Fruit fly (Drosophila melanogaster) whole organism, prepupa: ENCODE data around the gene CG12516.
A peak's percentile ranks its signal among the peaks of the same experiment; 100 is the strongest.

Experiments used
- Blimp-1 ChIP-seq: fragments of 200-800 bp; sonication (Bioruptor generic); optimal IDR thresholded peaks from 3 replicates; lab custom pipeline; 2017; ENCODE audit warnings: missing biosample characterization, missing genetic modification characterization, mild to moderate bottlenecking, moderate library complexity, missing genetic modification reagents
- CG10631 ChIP-seq: fragments of 200-800 bp; sonication (Bioruptor generic); optimal IDR thresholded peaks from 2 replicates; lab custom pipeline; 2016; ENCODE audit warnings: missing biosample characterization, missing genetic modification characterization
- CG10669 ChIP-seq: fragments of 200-800 bp; sonication (Bioruptor generic); optimal IDR thresholded peaks from 3 replicates; lab custom pipeline; 2018; ENCODE audit warnings: missing biosample characterization, mild to moderate bottlenecking, missing genetic modification characterization, moderate library complexity
- CG11294 ChIP-seq: fragments of 200-800 bp; sonication (Bioruptor generic); IDR thresholded peaks from 2 replicates; pipeline ENCODE4 v1.3.6; 2022; ENCODE audit warnings: missing biosample characterization, missing genetic modification characterization
- CG11762 ChIP-seq: fragments of 200-800 bp; sonication (Bioruptor generic); optimal IDR thresholded peaks from 3 replicates; lab custom pipeline; 2016; ENCODE audit warnings: missing biosample characterization, missing genetic modification characterization; ENCODE audit not compliant: insufficient read depth
- CG11902 ChIP-seq: fragments of 200-800 bp; sonication (Bioruptor generic); optimal IDR thresholded peaks from 3 replicates; lab custom pipeline; 2016; ENCODE audit warnings: missing biosample characterization, missing genetic modification characterization
- CG15336 ChIP-seq: fragments of 200-800 bp; sonication (Bioruptor generic); IDR thresholded peaks from 2 replicates; pipeline ENCODE4 v1.3.6; 2022; ENCODE audit warnings: missing biosample characterization, missing genetic modification characterization
- CG16779 ChIP-seq: fragments of 200-800 bp; sonication (Bioruptor generic); optimal IDR thresholded peaks from 3 replicates; lab custom pipeline; 2017; ENCODE audit warnings: missing biosample characterization, mild to moderate bottlenecking, missing genetic modification characterization
- CG3032 ChIP-seq: fragments of 200-800 bp; optimal IDR thresholded peaks from 2 replicates; lab custom pipeline; 2019; ENCODE audit warnings: missing biosample characterization, mild to moderate bottlenecking, missing genetic modification characterization, moderate library complexity
- CG31627 ChIP-seq: fragments of 200-800 bp; sonication (Bioruptor generic); optimal IDR thresholded peaks from 3 replicates; lab custom pipeline; 2016; ENCODE audit warnings: missing biosample characterization, missing genetic modification characterization
- CG32006 ChIP-seq: fragments of 200-800 bp; sonication (Bioruptor generic); optimal IDR thresholded peaks from 3 replicates; lab custom pipeline; 2017; ENCODE audit warnings: missing biosample characterization, mild to moderate bottlenecking, missing genetic modification characterization
- CG34406 ChIP-seq: fragments of 200-800 bp; sonication (Bioruptor generic); optimal IDR thresholded peaks from 3 replicates; lab custom pipeline; 2016; ENCODE audit warnings: missing biosample characterization, missing genetic modification characterization
- CG3919 ChIP-seq: fragments of 200-800 bp; sonication (Bioruptor generic); optimal IDR thresholded peaks from 3 replicates; lab custom pipeline; 2016; ENCODE audit warnings: missing biosample characterization, missing genetic modification characterization
- CG4318 ChIP-seq: fragments of 200-800 bp; sonication (Bioruptor generic); optimal IDR thresholded peaks from 3 replicates; lab custom pipeline; 2017; ENCODE audit warnings: missing biosample characterization, mild to moderate bottlenecking, missing genetic modification characterization
- CG6163 ChIP-seq: fragments of 200-800 bp; sonication (Bioruptor generic); IDR thresholded peaks from 3 replicates; pipeline ENCODE4 v1.3.6; 2022; ENCODE audit warnings: missing biosample characterization, missing genetic modification characterization
- CG6276 ChIP-seq: fragments of 200-800 bp; sonication (Bioruptor generic); optimal IDR thresholded peaks from 2 replicates; lab custom pipeline; 2017; ENCODE audit warnings: missing biosample characterization, mild to moderate bottlenecking, missing genetic modification characterization
- CG6792 ChIP-seq: fragments of 200-800 bp; sonication (Bioruptor generic); optimal IDR thresholded peaks from 3 replicates; lab custom pipeline; 2016; ENCODE audit warnings: missing biosample characterization, missing genetic modification characterization
- CG6808 ChIP-seq: fragments of 200-800 bp; sonication (Bioruptor generic); optimal IDR thresholded peaks from 3 replicates; lab custom pipeline; 2017; ENCODE audit warnings: missing biosample characterization, missing genetic modification characterization, mild to moderate bottlenecking, moderate library complexity, missing genetic modification reagents
- CG6854 ChIP-seq: fragments of 200-800 bp; sonication (Bioruptor generic); optimal IDR thresholded peaks from 2 replicates; lab custom pipeline; 2017; ENCODE audit warnings: missing biosample characterization, mild to moderate bottlenecking, missing genetic modification characterization
- CG8119 ChIP-seq: fragments of 200-800 bp; sonication (Bioruptor generic); IDR thresholded peaks from 3 replicates; pipeline ENCODE4 v1.3.6; 2022; ENCODE audit warnings: missing biosample characterization, missing genetic modification characterization
- CG9139 ChIP-seq: fragments of 200-800 bp; sonication (Bioruptor generic); optimal IDR thresholded peaks from 3 replicates; lab custom pipeline; 2017; ENCODE audit warnings: missing biosample characterization, mild to moderate bottlenecking, missing genetic modification characterization
- Eip75B ChIP-seq: fragments of 200-800 bp; sonication (Bioruptor generic); optimal IDR thresholded peaks from 3 replicates; lab custom pipeline; 2016; ENCODE audit warnings: missing biosample characterization, missing genetic modification characterization
- Eip78C ChIP-seq: fragments of 200-800 bp; sonication (Bioruptor generic); peaks from one replicate; lab custom pipeline; 2016; ENCODE audit warnings: missing biosample characterization, missing genetic modification characterization
- Eip93F ChIP-seq: fragments of 200-800 bp; sonication (Bioruptor generic); optimal IDR thresholded peaks from 2 replicates; lab custom pipeline; 2016; ENCODE audit warnings: missing biosample characterization, mild to moderate bottlenecking, missing genetic modification characterization
- Ets96B ChIP-seq: fragments of 200-800 bp; optimal IDR thresholded peaks from 2 replicates; lab custom pipeline; 2019; ENCODE audit warnings: missing biosample characterization, mild to moderate bottlenecking, missing genetic modification characterization, moderate library complexity
- Hr39 ChIP-seq: fragments of 200-800 bp; sonication (Bioruptor generic); optimal IDR thresholded peaks from 2 replicates; lab custom pipeline; 2016; ENCODE audit warnings: missing biosample characterization, missing genetic modification characterization
- Hr4 ChIP-seq: fragments of 200-800 bp; sonication (Bioruptor generic); optimal IDR thresholded peaks from 3 replicates; lab custom pipeline; 2016; ENCODE audit warnings: missing biosample characterization, missing genetic modification characterization
- Lpt ChIP-seq: fragments of 200-800 bp; sonication (Bioruptor generic); optimal IDR thresholded peaks from 3 replicates; lab custom pipeline; 2016; ENCODE audit warnings: missing biosample characterization, missing genetic modification characterization
- Met ChIP-seq: fragments of 200-800 bp; sonication (Bioruptor generic); optimal IDR thresholded peaks from 3 replicates; lab custom pipeline; 2016; ENCODE audit warnings: missing biosample characterization, missing genetic modification characterization
- Sox14 ChIP-seq: fragments of 200-800 bp; sonication (Bioruptor generic); optimal IDR thresholded peaks from 3 replicates; lab custom pipeline; 2016; ENCODE audit warnings: missing biosample characterization, missing genetic modification characterization
- achi ChIP-seq: fragments of 200-800 bp; sonication (Bioruptor generic); optimal IDR thresholded peaks from 3 replicates; lab custom pipeline; 2016; ENCODE audit warnings: missing biosample characterization, missing genetic modification characterization
- acj6 ChIP-seq: fragments of 200-800 bp; sonication (Bioruptor generic); optimal IDR thresholded peaks from 3 replicates; lab custom pipeline; 2016; ENCODE audit warnings: missing biosample characterization, missing genetic modification characterization
- cyc ChIP-seq: fragments of 200-800 bp; sonication (Bioruptor generic); optimal IDR thresholded peaks from 3 replicates; lab custom pipeline; 2016; ENCODE audit warnings: missing biosample characterization, missing genetic modification characterization
- dsx ChIP-seq: fragments of 200-800 bp; optimal IDR thresholded peaks from 3 replicates; lab custom pipeline; 2019; ENCODE audit warnings: missing biosample characterization, mild to moderate bottlenecking, missing genetic modification characterization, moderate library complexity; ENCODE audit not compliant: poor library complexity, severe bottlenecking
- eg ChIP-seq: fragments of 200-800 bp; sonication (Bioruptor generic); IDR thresholded peaks from 3 replicates; pipeline ENCODE4 v1.3.6; 2022; ENCODE audit warnings: missing biosample characterization, missing genetic modification characterization
- esn ChIP-seq: fragments of 200-800 bp; sonication (Bioruptor generic); optimal IDR thresholded peaks from 2 replicates; lab custom pipeline; 2016; ENCODE audit warnings: missing biosample characterization, mild to moderate bottlenecking, missing genetic modification characterization, moderate library complexity
- fd85E ChIP-seq: fragments of 200-800 bp; sonication (Bioruptor generic); optimal IDR thresholded peaks from 3 replicates; lab custom pipeline; 2016; ENCODE audit warnings: missing biosample characterization, missing genetic modification characterization
- salr ChIP-seq, 2 experiments: fragments of 200-800 bp; sonication (Bioruptor generic); optimal IDR thresholded peaks; 3 replicates each; lab custom pipeline; 2016 to 2018; ENCODE audit warnings: missing biosample characterization in 2 of 2, missing genetic modification characterization in 2 of 2, mild to moderate bottlenecking in 1 of 2
- spab ChIP-seq: fragments of 200-800 bp; sonication (Bioruptor generic); optimal IDR thresholded peaks from 2 replicates; lab custom pipeline; 2017; ENCODE audit warnings: missing biosample characterization, mild to moderate bottlenecking, missing genetic modification characterization, missing genetic modification reagents
- ss ChIP-seq, 2 experiments: fragments of 200-800 bp; sonication (Bioruptor generic); optimal IDR thresholded peaks; 2 replicates in 1 of 2; 3 replicates in 1 of 2; lab custom pipeline; 2017 to 2018; ENCODE audit warnings: mild to moderate bottlenecking in 2 of 2, missing biosample characterization in 2 of 2, missing genetic modification characterization in 2 of 2, moderate library complexity in 1 of 2
- svp ChIP-seq: fragments of 200-800 bp; sonication (Bioruptor generic); peaks from one replicate; lab custom pipeline; 2016; ENCODE audit warnings: missing biosample characterization, missing genetic modification characterization

Gene CG12516

DNA sequence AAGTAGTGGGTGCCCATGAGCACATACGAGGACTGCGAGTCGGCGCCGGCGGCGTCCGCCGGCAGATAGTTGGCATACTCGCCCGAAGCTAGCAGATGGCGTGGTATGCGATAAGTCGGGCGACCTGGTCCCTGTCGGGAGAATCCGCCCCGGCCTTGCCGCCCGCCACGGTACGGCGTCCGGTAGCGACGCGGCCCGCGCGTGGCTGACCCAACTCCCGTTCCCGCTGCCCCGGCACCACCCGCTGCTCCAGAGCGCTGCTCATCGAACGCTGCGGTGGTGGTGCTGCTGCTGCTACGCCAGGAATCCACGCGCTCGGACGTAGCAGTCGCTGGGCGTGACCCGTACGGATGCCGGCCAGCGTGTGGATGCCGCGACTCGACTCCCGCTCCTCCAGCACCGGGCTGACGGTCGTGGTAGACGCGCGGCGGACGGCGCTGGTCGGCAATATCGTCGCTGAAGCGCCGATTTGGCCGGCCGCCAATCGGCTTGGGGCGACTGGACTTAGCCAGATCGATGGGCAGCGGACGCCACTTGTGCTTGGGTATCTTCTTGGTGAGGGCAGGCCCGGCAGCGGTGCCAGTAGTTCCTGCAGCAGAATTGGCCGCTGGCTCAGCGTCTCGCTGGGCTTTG lies 19.4 kb upstream of the CG12516 start:
- TF ChIP-seq esn (GFP tag; lab: Kevin White, UChicago) (no peak), Hr4 (no peak), ss (GFP tag; optimal IDR thresholded peaks at IDR 0.05; lab: Kevin White, UChicago) (no peak), CG10669 (GFP tag; lab: Kevin White, UChicago) (no peak), fd85E (GFP tag; lab: Kevin White, UChicago) (no peak), CG6854 (GFP tag; lab: Kevin White, UChicago) (no peak), Eip75B (GFP tag; lab: Kevin White, UChicago) (no peak), CG9139 (no peak), CG8119 (GFP tag; lab: Robert Waterston, UW) (no peak), CG6792 (GFP tag; lab: Kevin White, UChicago) (no peak), CG3032 (tag; lab: Kevin White, UChicago) (no peak), Sox14 (no peak), CG34406 (GFP tag; lab: Kevin White, UChicago) (no peak), CG6276 (no peak), Lpt (GFP tag; lab: Kevin White, UChicago) (no peak), Eip93F (GFP tag; lab: Kevin White, UChicago) (no peak), CG16779 (tag; lab: Kevin White, UChicago) (no peak), CG11902 (GFP tag; lab: Kevin White, UChicago) (no peak)

DNA sequence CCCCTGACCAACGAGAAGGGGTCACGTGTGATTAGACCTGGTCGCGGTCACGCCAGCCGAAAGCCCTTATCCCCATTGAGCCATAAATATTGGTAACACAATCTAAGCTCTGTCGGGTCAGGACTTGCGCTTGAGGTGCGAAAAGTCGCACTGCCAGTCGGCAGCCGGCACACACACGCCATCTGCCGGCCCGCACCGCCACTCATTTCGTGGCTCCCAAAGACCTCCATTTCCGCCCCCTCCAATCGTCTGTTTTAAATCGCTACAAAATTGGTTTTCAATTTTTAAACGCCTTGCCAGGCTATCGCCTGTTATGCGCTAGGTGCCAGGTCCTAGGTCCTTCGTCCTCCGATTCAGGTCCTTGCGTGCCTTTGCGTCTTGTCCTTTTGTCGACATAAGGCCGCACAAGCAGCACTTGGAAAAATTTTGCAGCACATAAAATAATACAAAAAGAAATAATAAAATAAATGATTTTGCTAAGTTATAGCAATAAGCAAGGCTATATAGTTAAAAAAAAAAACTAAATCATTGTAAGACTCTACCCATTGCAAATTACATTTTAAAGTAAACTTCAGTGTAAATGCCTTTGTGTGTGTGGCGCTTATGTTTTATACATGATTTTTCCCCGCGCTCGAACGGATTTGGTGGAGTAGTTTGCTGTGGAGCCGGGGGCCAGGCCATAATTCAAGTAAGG lies 12.9 kb upstream of the CG12516 start:
- TF ChIP-seq cyc (GFP tag; lab: Kevin White, UChicago) = peak; percentile 21
- peak; percentile 19 for TF ChIP-seq Eip78C (GFP tag; lab: Kevin White, UChicago)
- no peak for TF ChIP-seq eg (GFP tag; lab: Robert Waterston, UW)
- 0 out of 3 replicates have a peak, but pooled peaks have one; percentile 12 for TF ChIP-seq CG6163
- TF ChIP-seq CG11902 (GFP tag; lab: Kevin White, UChicago) = no peak
- TF ChIP-seq CG10669 (GFP tag; lab: Kevin White, UChicago) = peak; percentile 23
- no peak for TF ChIP-seq salr (GFP tag; optimal IDR thresholded peaks at IDR 0.05; lab: Kevin White, UChicago)
- peak; percentile 37 for TF ChIP-seq CG6808 (GFP tag; lab: Kevin White, UChicago)
- TF ChIP-seq CG3919 (GFP tag; lab: Kevin White, UChicago) = peak; percentile 16
- no peak for TF ChIP-seq CG31627 (GFP tag; lab: Kevin White, UChicago)
- no peak for TF ChIP-seq esn (GFP tag; lab: Kevin White, UChicago)
- no peak for TF ChIP-seq CG11762 (GFP tag; lab: Kevin White, UChicago)
- no peak for TF ChIP-seq spab
- TF ChIP-seq, all 60 proteins: peak for 6

DNA sequence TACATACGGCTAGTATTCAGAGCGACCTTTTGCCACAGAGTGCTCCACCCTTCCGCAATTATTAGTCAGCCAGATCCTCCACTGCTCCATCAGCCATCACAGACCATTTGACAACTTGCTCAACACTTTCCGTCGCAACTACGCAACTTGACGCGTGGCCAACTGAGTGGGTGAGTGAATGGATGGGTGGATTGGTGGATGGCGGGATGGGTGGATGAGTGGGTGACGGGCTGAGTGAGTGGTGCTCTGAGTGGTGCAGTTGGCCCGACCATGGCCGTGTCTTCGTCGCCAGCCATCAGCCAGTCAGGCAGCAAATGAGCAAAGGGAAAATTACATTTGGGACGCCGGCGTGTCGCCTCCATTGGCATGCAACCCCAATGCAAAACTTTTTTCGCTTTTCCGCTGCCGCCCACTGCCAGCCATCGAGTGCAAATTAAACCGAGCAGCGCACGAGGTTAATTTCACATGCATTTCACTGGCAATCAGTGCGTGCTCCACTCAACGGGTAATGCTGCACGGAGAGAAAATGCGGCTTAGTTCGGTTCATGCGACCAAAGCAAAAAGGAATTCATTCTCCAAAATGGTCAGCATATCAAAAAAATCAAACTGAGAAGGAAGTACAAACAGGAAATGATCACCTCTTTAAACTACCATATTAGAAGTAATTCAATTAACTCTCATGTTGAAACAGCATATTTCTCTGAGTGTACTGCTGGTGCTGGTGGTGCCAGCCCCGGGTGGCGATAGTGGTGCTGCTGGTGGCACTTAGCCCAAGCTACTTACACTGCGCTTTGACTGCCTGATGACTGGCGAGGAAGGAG lies 3.7 kb upstream of the CG12516 start:
- TF ChIP-seq Blimp-1 (GFP tag; lab: Kevin White, UChicago) (no peak), svp (GFP tag; lab: Kevin White, UChicago) (peak; percentile 25), CG15336 (peak; percentile 34), CG6276 (peak; percentile 8), CG11294 (GFP tag; lab: Robert Waterston, UW) (0 out of 2 replicates have a peak, but pooled peaks have one; percentile 19), CG34406 (GFP tag; lab: Kevin White, UChicago) (no peak), Hr39 (no peak), CG10631 (GFP tag; lab: Kevin White, UChicago) (no peak), CG31627 (GFP tag; lab: Kevin White, UChicago) (no peak), Sox14 (no peak), CG32006 (GFP tag; lab: Kevin White, UChicago) (peak; percentile 56), salr (GFP tag; optimal IDR thresholded peaks at IDR 0.05; lab: Kevin White, UChicago) (no peak), CG6163 (0 out of 3 replicates have a peak, but pooled peaks have one; percentile 33), Eip78C (GFP tag; lab: Kevin White, UChicago) (peak; percentile 49), eg (GFP tag; lab: Robert Waterston, UW) (peak; percentile 61; the same call in 2 of the 3 replicates), Ets96B (no peak), achi (GFP tag; lab: Kevin White, UChicago) (peak; percentile 9), CG6854 (GFP tag; lab: Kevin White, UChicago) (no peak), CG3919 (GFP tag; lab: Kevin White, UChicago) (no peak), spab (no peak), fd85E (GFP tag; lab: Kevin White, UChicago) (no peak), Met (GFP tag; lab: Kevin White, UChicago) (no peak), CG4318 (GFP tag; lab: Kevin White, UChicago) (peak; percentile 19), acj6 (GFP tag; lab: Kevin White, UChicago) (no peak), dsx (GFP tag; lab: Kevin White, UChicago) (no peak), esn (GFP tag; lab: Kevin White, UChicago) (no peak)
